Comparison of ENCODE assay signal across 4 fruit fly cellular contexts in the genomic region with DNA sequence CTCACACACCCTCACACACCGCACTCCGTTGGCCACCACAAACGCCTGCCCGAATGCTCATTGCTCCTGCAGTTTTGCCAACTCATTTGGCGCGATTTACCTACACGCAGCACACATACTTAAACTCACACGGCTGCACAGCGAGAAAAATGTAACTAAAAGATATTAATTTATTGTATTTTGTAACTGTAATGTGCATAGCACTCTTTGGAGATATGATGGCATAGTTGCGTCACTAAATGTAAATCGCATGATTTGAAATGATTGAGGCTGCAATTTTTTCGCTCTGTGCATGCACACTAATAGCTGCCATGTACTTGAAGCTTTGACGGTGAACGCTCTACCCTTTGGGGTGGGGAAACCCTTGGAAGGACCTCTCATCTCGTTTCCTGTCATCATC.
A peak's percentile ranks its signal among the peaks of the same experiment; 100 is the strongest.
TF ChIP-seq lines count a peak whose summit lies in the region.

No protein-coding gene starts in this region.

- TF ChIP-seq CTCF in whole organism, embryonic (GFP tag; optimal IDR thresholded peaks at IDR 0.05; lab: Kevin White, UChicago), result no peak

TF ChIP-seq in whole organism, embryonic, 481 proteins besides CTCF, POLR2A, EP300 and RAD21 (continues in another document):
- TF ChIP-seq CG9437 (GFP tag; optimal IDR thresholded peaks at IDR 0.05; lab: Kevin White, UChicago) (no peak), ham (GFP tag; IDR thresholded peaks at IDR 0.05; lab: Robert Waterston, UW) (no peak), CG11723 (GFP tag; optimal IDR thresholded peaks at IDR 0.05; lab: Kevin White, UChicago) (no peak), CG4404 (GFP tag; IDR thresholded peaks at IDR 0.05; lab: Robert Waterston, UW) (no peak), hth (optimal IDR thresholded peaks at IDR 0.05; lab: Kevin White, UChicago) (no peak), stwl (tag; optimal IDR thresholded peaks at IDR 0.05; lab: Kevin White, UChicago) (no peak), pb (GFP tag; optimal IDR thresholded peaks at IDR 0.05; lab: Kevin White, UChicago) (no peak), prd (optimal IDR thresholded peaks at IDR 0.05; lab: Kevin White, UChicago) (no peak), prd (GFP tag; IDR thresholded peaks at IDR 0.05; lab: Robert Waterston, UW) (peak; percentile 52; the same call in 2 of the 3 replicates), odd (GFP tag; optimal IDR thresholded peaks at IDR 0.05; lab: Kevin White, UChicago) (no peak), tgo (GFP tag; IDR thresholded peaks at IDR 0.05; lab: Robert Waterston, UW) (peak; percentile 50; the same call in 2 of the 3 replicates), nmo (GFP tag; optimal IDR thresholded peaks at IDR 0.05; lab: Kevin White, UChicago) (peak; percentile 19), sd (tag; optimal IDR thresholded peaks at IDR 0.05; lab: Kevin White, UChicago) (no peak), CG7372 (GFP tag; IDR thresholded peaks at IDR 0.05; lab: Robert Waterston, UW) (no peak), sens (GFP tag; lab: Kevin White, UChicago) (peak; percentile 76), YL-1 (GFP tag; optimal IDR thresholded peaks at IDR 0.05; lab: Kevin White, UChicago) (no peak), row (GFP tag; IDR thresholded peaks at IDR 0.05; lab: Robert Waterston, UW) (peak; percentile 66), CG32532 (GFP tag; IDR thresholded peaks at IDR 0.05; lab: Robert Waterston, UW) (peak; percentile 36; the same call in 1 of the 2 replicates), CG18011 (GFP tag; optimal IDR thresholded peaks at IDR 0.05; lab: Kevin White, UChicago) (no peak), CG2202 (tag; optimal IDR thresholded peaks at IDR 0.05; lab: Kevin White, UChicago) (no peak), nerfin-1 (tag; optimal IDR thresholded peaks at IDR 0.05; lab: Kevin White, UChicago) (peak; percentile 8), CG16863 (GFP tag; optimal IDR thresholded peaks at IDR 0.05; lab: Kevin White, UChicago) (no peak)

TF ChIP-seq in whole organism, prepupa, 60 proteins besides CTCF, POLR2A, EP300 and RAD21 (continues in another document):
- TF ChIP-seq Sox14 (GFP tag; optimal IDR thresholded peaks at IDR 0.05; lab: Kevin White, UChicago) (no peak), Hr38 (GFP tag; optimal IDR thresholded peaks at IDR 0.05; lab: Kevin White, UChicago) (no peak), cyc (GFP tag; optimal IDR thresholded peaks at IDR 0.05; lab: Kevin White, UChicago) (no peak), CG10631 (GFP tag; optimal IDR thresholded peaks at IDR 0.05; lab: Kevin White, UChicago) (peak; percentile 1), ss (GFP tag; optimal IDR thresholded peaks at IDR 0.05; lab: Kevin White, UChicago) (peak in 1 of 2 experiments; percentile 1), Smox (GFP tag; optimal IDR thresholded peaks at IDR 0.05; lab: Kevin White, UChicago) (no peak), CG1621 (tag; optimal IDR thresholded peaks at IDR 0.05; lab: Kevin White, UChicago) (no peak), Sox15 (GFP tag; optimal IDR thresholded peaks at IDR 0.05; lab: Kevin White, UChicago) (no peak), achi (GFP tag; optimal IDR thresholded peaks at IDR 0.05; lab: Kevin White, UChicago) (no peak), CG11902 (GFP tag; optimal IDR thresholded peaks at IDR 0.05; lab: Kevin White, UChicago) (no peak), CG6792 (GFP tag; optimal IDR thresholded peaks at IDR 0.05; lab: Kevin White, UChicago) (no peak), net (GFP tag; optimal IDR thresholded peaks at IDR 0.05; lab: Kevin White, UChicago) (no peak), dsx (GFP tag; optimal IDR thresholded peaks at IDR 0.05; lab: Kevin White, UChicago; ENCODE audit: poor library complexity, severe bottlenecking) (no peak), dac (GFP tag; optimal IDR thresholded peaks at IDR 0.05; lab: Kevin White, UChicago) (no peak), Hr4 (GFP tag; optimal IDR thresholded peaks at IDR 0.05; lab: Kevin White, UChicago) (peak; percentile 16), CG11294 (GFP tag; IDR thresholded peaks at IDR 0.05; lab: Robert Waterston, UW) (0 out of 2 replicates have a peak, but pooled peaks have one; percentile 10), Eip75B (GFP tag; optimal IDR thresholded peaks at IDR 0.05; lab: Kevin White, UChicago) (peak; percentile 1), Ets21C (GFP tag; optimal IDR thresholded peaks at IDR 0.05; lab: Kevin White, UChicago) (no peak), CG16779 (tag; optimal IDR thresholded peaks at IDR 0.05; lab: Kevin White, UChicago) (no peak), CG34406 (GFP tag; optimal IDR thresholded peaks at IDR 0.05; lab: Kevin White, UChicago) (no peak), fkh (GFP tag; optimal IDR thresholded peaks at IDR 0.05; lab: Kevin White, UChicago) (no peak), fd85E (GFP tag; optimal IDR thresholded peaks at IDR 0.05; lab: Kevin White, UChicago) (no peak), salr (GFP tag; optimal IDR thresholded peaks at IDR 0.05; lab: Kevin White, UChicago) (no peak)

TF ChIP-seq in whole organism, pupa, 21 proteins besides CTCF, POLR2A, EP300 and RAD21:
- TF ChIP-seq CG17806 (tag; optimal IDR thresholded peaks at IDR 0.05; lab: Kevin White, UChicago) (peak; percentile 7), CG13204 (GFP tag; optimal IDR thresholded peaks at IDR 0.05; lab: Kevin White, UChicago) (no peak), CG32121 (GFP tag; IDR thresholded peaks at IDR 0.05; lab: Robert Waterston, UW) (no peak), CG8159 (tag; optimal IDR thresholded peaks at IDR 0.05; lab: Kevin White, UChicago) (peak; percentile 22), EcR (GFP tag; optimal IDR thresholded peaks at IDR 0.05; lab: Kevin White, UChicago) (no peak), CG14655 (GFP tag; optimal IDR thresholded peaks at IDR 0.05; lab: Kevin White, UChicago) (peak; percentile 31), Pif1A (GFP tag; optimal IDR thresholded peaks at IDR 0.05; lab: Kevin White, UChicago) (peak; percentile 4), D1 (tag; optimal IDR thresholded peaks at IDR 0.05; lab: Kevin White, UChicago) (no peak), Ets98B (GFP tag; IDR thresholded peaks at IDR 0.05; lab: Robert Waterston, UW) (0 out of 2 replicates have a peak, but pooled peaks have one; percentile 17), CG4496 (GFP tag; IDR thresholded peaks at IDR 0.05; lab: Robert Waterston, UW) (peak; percentile 51; the same call in 1 of the 3 replicates), CG9948 (tag; optimal IDR thresholded peaks at IDR 0.05; lab: Kevin White, UChicago) (no peak), Snoo (tag; optimal IDR thresholded peaks at IDR 0.05; lab: Kevin White, UChicago) (no peak), CG12605 (GFP tag; IDR thresholded peaks at IDR 0.05; lab: Robert Waterston, UW) (no peak), CG8301 (tag; optimal IDR thresholded peaks at IDR 0.05; lab: Kevin White, UChicago) (no peak), CG15710 (tag; optimal IDR thresholded peaks at IDR 0.05; lab: Kevin White, UChicago) (no peak), CG10348 (GFP tag; IDR thresholded peaks at IDR 0.05; lab: Robert Waterston, UW) (no peak), Pif1B (GFP tag; optimal IDR thresholded peaks at IDR 0.05; lab: Kevin White, UChicago) (no peak), rn (GFP tag; IDR thresholded peaks at IDR 0.05; lab: Robert Waterston, UW) (no peak), gl (tag; optimal IDR thresholded peaks at IDR 0.05; lab: Kevin White, UChicago) (no peak), CG34367 (tag; optimal IDR thresholded peaks at IDR 0.05; lab: Kevin White, UChicago) (no peak), fd96Ca (GFP tag; IDR thresholded peaks at IDR 0.05; lab: Robert Waterston, UW) (peak; percentile 59; the same call in 1 of the 3 replicates)
TF ChIP-seq in whole organism, pupa: peak in this region for 7.

TF ChIP-seq in whole organism, wandering third instar larva, 38 proteins besides CTCF, POLR2A, EP300 and RAD21:
- TF ChIP-seq OdsH (GFP tag; optimal IDR thresholded peaks at IDR 0.05; lab: Kevin White, UChicago) (no peak), h (GFP tag; optimal IDR thresholded peaks at IDR 0.05; lab: Kevin White, UChicago) (peak; percentile 6), sv (GFP tag; optimal IDR thresholded peaks at IDR 0.05; lab: Kevin White, UChicago) (peak; percentile 7), fru (GFP tag; optimal IDR thresholded peaks at IDR 0.05; lab: Kevin White, UChicago) (peak; percentile 19)
